Fruit fly (Drosophila melanogaster): ENCODE data around the gene CCT1.

Gene CCT1

DNA sequence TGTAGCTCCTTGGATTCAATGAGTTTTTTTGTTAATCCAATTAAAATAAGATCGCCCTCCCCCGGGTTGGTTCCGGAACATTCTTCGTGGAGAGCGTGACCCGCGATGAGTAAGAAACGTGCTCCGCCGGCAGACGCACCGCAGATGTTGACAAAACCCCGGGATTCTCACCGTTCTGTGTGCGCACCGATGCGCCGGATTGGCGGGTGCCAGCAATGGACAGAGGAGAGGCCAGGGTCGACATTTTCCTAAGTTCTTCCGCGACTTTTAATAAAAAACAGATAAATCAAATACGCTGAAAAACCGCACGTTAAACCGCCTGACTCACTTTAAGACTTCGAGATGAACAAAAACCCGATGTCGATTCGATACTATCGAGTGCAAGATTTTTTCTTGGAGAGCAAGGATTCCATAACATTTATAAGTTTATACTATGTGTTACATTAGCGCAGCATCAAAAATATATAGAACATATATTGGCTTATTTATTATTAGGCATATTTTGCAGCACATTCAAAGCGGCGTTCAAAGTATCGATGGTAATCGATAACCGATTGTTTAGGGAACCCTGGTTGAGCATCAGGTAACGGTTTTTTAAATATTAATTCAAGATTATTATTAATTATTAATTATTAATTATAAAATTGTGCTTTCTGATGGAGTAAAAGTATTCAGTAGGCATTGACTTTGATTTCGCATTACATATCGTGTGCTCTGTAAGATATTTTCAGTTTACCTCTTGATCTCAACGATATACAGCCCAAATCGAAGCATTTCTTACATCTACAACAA is at the start of gene CCT1, which contains the start of gene tHMG1:
Gene CCT1 (minus strand): TSS at position 352 of the 792 bp plus-strand sequence.
Gene tHMG1 (plus strand): TSS at position 742 of the 792 bp plus-strand sequence.
- no peak for TF ChIP-seq ttk (optimal IDR thresholded peaks at IDR 0.05)
- no peak for TF ChIP-seq psq (optimal IDR thresholded peaks at IDR 0.05)
- TF ChIP-seq Myc (optimal IDR thresholded peaks at IDR 0.05): no peak
- no peak for TF ChIP-seq Sin3A (optimal IDR thresholded peaks at IDR 0.05)
- TF ChIP-seq h (optimal IDR thresholded peaks at IDR 0.05): no peak
- TF ChIP-seq insv (optimal IDR thresholded peaks at IDR 0.05): no peak

- no peak for TF ChIP-seq Sin3A (optimal IDR thresholded peaks at IDR 0.05)
- TF ChIP-seq insv (optimal IDR thresholded peaks at IDR 0.05): no peak
- no peak for TF ChIP-seq Myc (optimal IDR thresholded peaks at IDR 0.05)
- TF ChIP-seq ttk (optimal IDR thresholded peaks at IDR 0.05): no peak
- no peak for TF ChIP-seq psq (optimal IDR thresholded peaks at IDR 0.05)
- TF ChIP-seq h (optimal IDR thresholded peaks at IDR 0.05): no peak
These were observed 49.4 kb upstream of the CCT1 start for dm6 chr3R:22540686-22541085.

dm6 chr3R:22539762-22540161 is 48.5 kb upstream of the CCT1 start, which contains the start of gene CG5326:
Gene CG5326 (minus strand): TSS chr3R:22539919.
- TF ChIP-seq h (optimal IDR thresholded peaks at IDR 0.05): no peak
- TF ChIP-seq ttk (optimal IDR thresholded peaks at IDR 0.05): no peak
- TF ChIP-seq Myc (optimal IDR thresholded peaks at IDR 0.05): no peak
- no peak for TF ChIP-seq psq (optimal IDR thresholded peaks at IDR 0.05)
- TF ChIP-seq insv (optimal IDR thresholded peaks at IDR 0.05): no peak
- TF ChIP-seq Sin3A (optimal IDR thresholded peaks at IDR 0.05): no peak

- no peak for TF ChIP-seq insv (optimal IDR thresholded peaks at IDR 0.05)
- no peak for TF ChIP-seq h (optimal IDR thresholded peaks at IDR 0.05)
- TF ChIP-seq Sin3A (optimal IDR thresholded peaks at IDR 0.05): no peak
- no peak for TF ChIP-seq Myc (optimal IDR thresholded peaks at IDR 0.05)
These were observed 47.6 kb upstream of the CCT1 start for dm6 chr3R:22538877-22539276.

DNA sequence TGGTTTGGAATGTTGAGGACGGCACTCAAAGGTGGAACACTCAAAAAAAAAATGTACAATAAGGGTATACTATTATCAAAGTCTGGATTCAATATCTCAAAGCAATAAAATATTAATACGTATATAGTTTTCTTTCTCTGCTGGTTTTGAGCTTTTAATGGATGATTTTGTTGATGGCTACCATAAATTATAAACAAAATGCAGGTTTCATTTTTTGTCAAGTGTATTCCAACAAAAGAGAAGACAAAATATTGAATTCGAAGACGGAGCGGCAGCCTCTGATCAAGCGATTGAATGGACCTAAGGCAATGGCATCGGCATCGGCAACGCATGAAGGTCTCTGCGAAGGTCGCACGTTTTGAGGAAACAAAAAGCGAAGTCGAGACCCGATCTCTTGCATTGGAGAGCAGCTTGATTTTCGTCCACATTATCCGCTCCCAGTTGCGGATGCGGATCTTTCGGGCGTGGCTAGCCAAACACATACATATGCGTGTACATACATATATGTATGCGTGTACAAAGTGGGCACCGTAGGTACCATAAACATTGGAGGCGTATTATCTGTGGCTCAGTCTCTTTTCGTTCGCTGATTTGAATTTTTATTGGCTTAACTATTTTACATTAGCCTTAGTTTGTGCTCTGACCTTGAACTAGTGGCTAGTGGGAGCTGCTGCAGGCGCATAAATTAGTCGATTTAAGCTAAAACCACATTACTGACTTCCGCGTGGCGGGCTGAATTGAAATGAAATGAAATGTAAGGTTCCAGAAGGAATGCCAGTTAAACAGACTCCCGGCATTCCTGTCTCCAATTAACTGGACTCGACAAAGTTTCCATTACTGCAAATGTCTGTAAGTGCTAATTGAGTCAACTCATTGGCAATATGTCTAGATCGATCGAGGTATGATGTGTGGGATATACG is 45.5 kb upstream of the CCT1 start:
- TF ChIP-seq psq (optimal IDR thresholded peaks at IDR 0.05) (no peak), h (optimal IDR thresholded peaks at IDR 0.05) (no peak), ttk (optimal IDR thresholded peaks at IDR 0.05) (no peak), Sin3A (optimal IDR thresholded peaks at IDR 0.05) (no peak), Myc (optimal IDR thresholded peaks at IDR 0.05) (no peak), insv (optimal IDR thresholded peaks at IDR 0.05) (no peak)

dm6 chr3R:22535945-22536344 is 44.7 kb upstream of the CCT1 start:
- no peak for TF ChIP-seq Sin3A (optimal IDR thresholded peaks at IDR 0.05)
- no peak for TF ChIP-seq psq (optimal IDR thresholded peaks at IDR 0.05)
- TF ChIP-seq insv (optimal IDR thresholded peaks at IDR 0.05): no peak
- no peak for TF ChIP-seq Myc (optimal IDR thresholded peaks at IDR 0.05)
- no peak for TF ChIP-seq h (optimal IDR thresholded peaks at IDR 0.05)
- TF ChIP-seq ttk (optimal IDR thresholded peaks at IDR 0.05): no peak

DNA sequence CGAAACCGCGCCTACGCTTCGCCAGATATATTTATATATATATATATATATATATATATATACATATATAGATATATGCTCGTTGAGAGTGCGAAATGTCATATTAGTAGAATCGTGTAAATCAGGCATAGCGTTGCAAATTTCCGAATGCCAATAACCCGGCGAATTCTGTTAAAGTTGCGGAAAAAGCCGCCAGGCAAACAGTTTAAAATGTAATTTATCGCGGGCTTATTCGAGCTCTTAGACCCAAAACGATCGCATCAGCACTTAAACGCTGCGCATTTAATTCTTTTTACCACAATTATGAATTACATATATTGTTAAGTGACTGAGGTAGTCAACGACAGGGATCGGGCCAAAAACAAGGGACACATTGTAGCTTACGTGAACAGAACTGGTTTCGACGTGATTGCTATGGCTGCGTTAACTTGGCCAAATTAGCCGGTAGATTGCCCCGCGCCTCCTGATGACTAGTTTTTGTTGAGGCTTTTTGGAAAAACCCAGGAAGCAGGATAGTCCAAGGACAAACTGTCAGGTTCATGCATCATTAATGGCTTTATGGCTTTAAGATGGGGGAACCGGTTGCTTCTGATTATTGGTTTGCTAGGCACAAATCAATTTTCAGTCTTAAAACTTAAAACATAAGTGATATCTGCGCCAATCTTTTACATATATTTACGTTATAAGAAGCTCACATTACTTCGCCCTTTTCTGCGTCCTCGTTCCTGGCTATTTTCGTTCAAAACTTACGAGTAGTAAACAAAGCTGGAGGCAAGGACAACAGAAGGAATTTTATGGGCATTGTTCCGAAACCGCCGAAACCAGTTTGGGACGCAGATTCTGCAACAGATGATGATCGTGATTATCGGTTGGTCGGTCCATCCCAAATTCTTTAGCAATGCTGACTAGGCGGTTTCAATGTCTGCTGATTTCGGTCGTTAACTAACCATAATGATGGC is 43.0 kb upstream of the CCT1 start:
- no peak for TF ChIP-seq ttk (optimal IDR thresholded peaks at IDR 0.05)
- no peak for TF ChIP-seq insv (optimal IDR thresholded peaks at IDR 0.05)
- no peak for TF ChIP-seq Sin3A (optimal IDR thresholded peaks at IDR 0.05)
- no peak for TF ChIP-seq h (optimal IDR thresholded peaks at IDR 0.05)
- no peak for TF ChIP-seq Myc (optimal IDR thresholded peaks at IDR 0.05)
- TF ChIP-seq psq (optimal IDR thresholded peaks at IDR 0.05): no peak

DNA sequence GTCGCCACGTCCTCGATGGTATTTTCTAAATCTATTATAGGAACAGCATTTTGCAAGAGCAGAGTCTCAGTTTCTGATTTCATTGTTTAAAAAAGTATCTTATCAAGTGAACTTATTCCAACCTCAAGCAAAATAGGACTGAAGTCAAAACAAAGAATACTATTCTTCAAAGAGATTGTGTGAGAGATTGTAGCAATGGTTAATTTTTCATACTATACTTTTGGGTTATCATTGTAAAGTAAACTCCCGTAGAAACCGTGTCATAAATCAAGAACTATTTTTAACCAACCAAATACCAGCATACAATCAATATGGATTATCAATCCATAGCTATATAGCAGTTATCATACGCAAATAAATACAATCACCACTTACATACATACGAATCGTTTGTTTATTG is 40.6 kb upstream of the CCT1 start, which contains the start of gene CG33093:
Gene CG33093 (minus strand): TSS at position 122 of the 400 bp plus-strand sequence.
- TF ChIP-seq Sin3A (optimal IDR thresholded peaks at IDR 0.05): no peak

DNA sequence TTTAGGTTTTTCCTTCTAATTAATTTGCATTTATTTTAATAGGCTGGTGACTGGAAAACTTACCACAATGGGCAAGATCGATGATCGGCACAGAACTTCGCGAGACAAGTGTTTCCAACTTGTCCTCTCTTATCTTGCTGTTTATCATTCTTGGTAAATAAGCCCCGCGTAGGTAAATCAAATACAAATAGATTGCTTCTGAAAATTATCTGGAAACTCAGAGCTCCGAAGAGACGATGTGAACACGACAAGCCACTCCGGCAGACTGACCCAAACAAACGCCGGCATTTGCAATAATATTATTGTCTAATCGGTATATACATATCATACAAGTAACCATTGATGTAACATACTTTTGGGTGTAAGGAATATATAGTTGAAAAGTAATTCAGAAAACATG is 39.1 kb upstream of the CCT1 start, which contains the start of gene CG33099:
Gene CG33099 (minus strand): TSS at position 268 of the 400 bp plus-strand sequence.
- TF ChIP-seq Myc (optimal IDR thresholded peaks at IDR 0.05) (no peak), insv (optimal IDR thresholded peaks at IDR 0.05) (no peak), ttk (optimal IDR thresholded peaks at IDR 0.05) (no peak), Sin3A (optimal IDR thresholded peaks at IDR 0.05) (no peak), psq (optimal IDR thresholded peaks at IDR 0.05) (no peak), h (optimal IDR thresholded peaks at IDR 0.05) (no peak)

DNA sequence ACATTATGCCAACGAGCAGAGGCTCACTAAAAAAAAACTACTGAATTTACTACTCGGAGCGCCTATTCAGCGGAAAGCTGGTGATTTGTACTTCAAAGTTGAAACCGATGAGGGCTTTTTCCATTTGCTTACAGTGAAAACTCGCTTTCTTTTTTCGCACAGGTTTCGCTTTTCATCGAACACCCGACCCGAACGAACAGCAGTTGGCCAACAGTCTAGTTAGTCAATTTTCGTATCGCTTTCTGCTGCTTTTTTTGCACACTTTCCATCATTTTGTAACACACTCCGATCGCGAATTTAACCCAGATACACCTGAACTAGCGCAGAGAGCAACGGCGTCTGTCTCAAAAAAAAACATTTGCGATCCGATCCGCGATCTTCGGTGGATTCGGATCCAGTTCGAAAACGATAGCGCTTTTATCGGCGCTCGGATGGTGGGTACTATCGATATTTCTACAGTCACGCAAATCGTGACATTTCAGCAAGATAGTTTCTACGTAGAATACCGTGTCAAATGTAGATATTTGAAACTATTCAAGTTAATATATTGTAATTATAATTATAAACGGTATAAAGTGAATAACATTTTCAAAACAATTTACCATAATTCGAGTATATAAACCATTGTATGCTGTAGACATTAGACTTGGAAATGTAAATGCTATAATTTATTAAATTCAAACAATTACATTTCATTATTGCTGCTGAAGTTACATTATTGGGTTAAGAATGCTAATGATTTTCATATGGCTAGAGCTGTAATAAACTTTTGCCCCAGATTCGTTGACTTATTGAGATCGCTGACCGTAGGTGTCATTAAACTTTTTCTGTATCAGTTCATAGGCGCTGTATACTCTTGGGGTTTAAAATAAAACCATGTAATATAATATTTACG is 37.3 kb upstream of the CCT1 start, which contains the start of gene CG5346:
Gene CG5346 (minus strand): TSS at position 400 of the 895 bp plus-strand sequence.
- no peak for TF ChIP-seq psq (optimal IDR thresholded peaks at IDR 0.05)
- TF ChIP-seq Myc (optimal IDR thresholded peaks at IDR 0.05): no peak
- TF ChIP-seq ttk (optimal IDR thresholded peaks at IDR 0.05): no peak
- TF ChIP-seq insv (optimal IDR thresholded peaks at IDR 0.05): no peak
- no peak for TF ChIP-seq h (optimal IDR thresholded peaks at IDR 0.05)
- TF ChIP-seq Sin3A (optimal IDR thresholded peaks at IDR 0.05): no peak

Measured in Kc167 (cell line).